Fruit fly (Drosophila melanogaster): ENCODE measurements around the gene CG15219.
A peak's percentile ranks its signal among the peaks of the same experiment; 100 is the strongest.

Gene CG15219

dm6 chr2L:22121651-22122165, 16.4 kb upstream of the CG15219 start (continued):
- TF ChIP-seq Bdp1 (GFP tag; optimal IDR thresholded peaks at IDR 0.05) (no peak), gem (tag; optimal IDR thresholded peaks at IDR 0.05) (peak; percentile 34), pum (GFP tag; optimal IDR thresholded peaks at IDR 0.05) (peak; percentile 18), Sox102F (GFP tag; optimal IDR thresholded peaks at IDR 0.05) (no peak), Dll (GFP tag; IDR thresholded peaks at IDR 0.05; ENCODE audit: partially characterized antibody) (0 out of 4 replicates have a peak, but pooled peaks have one; percentile 19), CG12071 (GFP tag; optimal IDR thresholded peaks at IDR 0.05) (no peak), scrt (GFP tag; optimal IDR thresholded peaks at IDR 0.05) (no peak), Bgb (GFP tag; IDR thresholded peaks at IDR 0.05; ENCODE audit: partially characterized antibody) (no peak; the same call in 1 of the 2 replicates), dimm (GFP tag; IDR thresholded peaks at IDR 0.05) (no peak), Scr (GFP tag; IDR thresholded peaks at IDR 0.05; ENCODE audit: partially characterized antibody) (no peak), CTCF (GFP tag; optimal IDR thresholded peaks at IDR 0.05) (no peak), HLH4C (GFP tag; IDR thresholded peaks at IDR 0.05; ENCODE audit: partially characterized antibody) (no peak), CG10979 (tag; optimal IDR thresholded peaks at IDR 0.05) (no peak), CG8944 (GFP tag; optimal IDR thresholded peaks at IDR 0.05) (no peak), CG10366 (GFP tag; IDR thresholded peaks at IDR 0.05) (no peak), tx (GFP tag; optimal IDR thresholded peaks at IDR 0.05) (no peak), Med (GFP tag) (peak; percentile 75), CG14014 (GFP tag; IDR thresholded peaks at IDR 0.05) (no peak), zfh1 (GFP tag; IDR thresholded peaks at IDR 0.05) (no peak), PHDP (tag; optimal IDR thresholded peaks at IDR 0.05) (no peak), Dad (GFP tag; optimal IDR thresholded peaks at IDR 0.05) (peak; percentile 3), gro (GFP tag; optimal IDR thresholded peaks at IDR 0.05) (no peak), kni (GFP tag; optimal IDR thresholded peaks at IDR 0.05) (no peak), dysf (GFP tag; IDR thresholded peaks at IDR 0.05) (peak; percentile 42; the same call in 1 of the 3 replicates), CG31388 (GFP tag; optimal IDR thresholded peaks at IDR 0.05) (no peak), CG4730 (GFP tag; IDR thresholded peaks at IDR 0.05) (no peak), phol (tag; optimal IDR thresholded peaks at IDR 0.05) (peak; percentile 56), CG7357 (GFP tag; IDR thresholded peaks at IDR 0.05) (peak; percentile 95), CG12104 (GFP tag; optimal IDR thresholded peaks at IDR 0.05) (no peak), yki (optimal IDR thresholded peaks at IDR 0.05) (no peak), rib (GFP tag; IDR thresholded peaks at IDR 0.05) (no peak), nom (GFP tag; optimal IDR thresholded peaks at IDR 0.05) (peak; percentile 6), YL-1 (GFP tag; optimal IDR thresholded peaks at IDR 0.05) (peak; percentile 28), Sox100B (GFP tag; optimal IDR thresholded peaks at IDR 0.05) (no peak), schlank (tag; optimal IDR thresholded peaks at IDR 0.05) (no peak), CG17829 (tag; optimal IDR thresholded peaks at IDR 0.05) (peak; percentile 9), CG8089 (GFP tag; optimal IDR thresholded peaks at IDR 0.05) (no peak), CG18476 (GFP tag; optimal IDR thresholded peaks at IDR 0.05) (no peak), wdn (GFP tag; IDR thresholded peaks at IDR 0.05) (no peak), Sin3A (optimal IDR thresholded peaks at IDR 0.05) (peak; percentile 15), ash1 (GFP tag; optimal IDR thresholded peaks at IDR 0.05) (no peak), NK7.1 (GFP tag; optimal IDR thresholded peaks at IDR 0.05) (no peak), CG17612 (GFP tag; IDR thresholded peaks at IDR 0.05) (no peak), Fer1 (GFP tag; optimal IDR thresholded peaks at IDR 0.05) (peak; percentile 6), CG15269 (tag; optimal IDR thresholded peaks at IDR 0.05) (no peak), Ravus (GFP tag; IDR thresholded peaks at IDR 0.05) (no peak), Hmr (GFP tag; optimal IDR thresholded peaks at IDR 0.05) (no peak), CG6791 (GFP tag; IDR thresholded peaks at IDR 0.05; ENCODE audit: partially characterized antibody) (0 out of 3 replicates have a peak, but pooled peaks have one; percentile 14), CG17359 (tag; optimal IDR thresholded peaks at IDR 0.05) (no peak), CG13296 (GFP tag; optimal IDR thresholded peaks at IDR 0.05) (no peak), CG17385 (GFP tag; optimal IDR thresholded peaks at IDR 0.05) (no peak), CG4282 (GFP tag; optimal IDR thresholded peaks at IDR 0.05) (no peak)
